Fruit fly (Drosophila melanogaster) Kc167 (cell line): Measurements from ENCODE around the gene Dic2.

Experiments used
- Sin3A ChIP-seq: fragments of >200 bp; optimal IDR thresholded peaks from 2 replicates; lab custom pipeline; 2018; ENCODE audit warnings: missing external identifiers
- h ChIP-seq: fragments of >200 bp; optimal IDR thresholded peaks from 3 replicates; lab custom pipeline; 2018; ENCODE audit warnings: missing external identifiers
- insv ChIP-seq: fragments of >200 bp; optimal IDR thresholded peaks from 3 replicates; lab custom pipeline; 2018; ENCODE audit warnings: missing external identifiers
- psq ChIP-seq: fragments of >200 bp; optimal IDR thresholded peaks from 2 replicates; lab custom pipeline; 2017; ENCODE audit warnings: missing external identifiers

dm6 chr3R:20546662-20547620, 45.7 kb upstream of the Dic2 start:
- TF ChIP-seq h (lab: Kevin White, UChicago) (no peak), psq (lab: Kevin White, UChicago) (no peak), insv (lab: Kevin White, UChicago) (no peak), Sin3A (lab: Kevin White, UChicago) (no peak)
